Worm (Caenorhabditis elegans): ENCODE results near the gene fbxb-54.
A peak's percentile ranks its signal among the peaks of the same experiment; 100 is the strongest.

Gene fbxb-54

ce11 chrII:1597101-1598088, 41.3 kb upstream of the fbxb-54 start, which contains the start of gene bath-46:
Gene bath-46, plus strand, starts transcription at chrII:1597906.
- TF ChIP-seq ztf-22 (GFP tag; optimal IDR thresholded peaks at IDR 0.05): no peak
- peak; percentile 59 for TF ChIP-seq B0261.1 (tag; optimal IDR thresholded peaks at IDR 0.05)
- no peak for TF ChIP-seq K12H6.12 (tag; optimal IDR thresholded peaks at IDR 0.05)
- no peak for TF ChIP-seq F57A8.1 (GFP tag; optimal IDR thresholded peaks at IDR 0.05)
- TF ChIP-seq nhr-27 (tag; optimal IDR thresholded peaks at IDR 0.05): no peak
- no peak for TF ChIP-seq B0336.3 (GFP tag; IDR thresholded peaks at IDR 0.05)
- TF ChIP-seq ets-4 (GFP tag; optimal IDR thresholded peaks at IDR 0.05): no peak
- no peak for TF ChIP-seq attf-5 (GFP tag; optimal IDR thresholded peaks at IDR 0.05)
- no peak for TF ChIP-seq F52B5.7 (tag; optimal IDR thresholded peaks at IDR 0.05)
- no peak for TF ChIP-seq C06A6.2 (GFP tag; conservative IDR thresholded peaks at IDR 0.05)
- TF ChIP-seq ztf-25 (GFP tag; IDR thresholded peaks at IDR 0.05): 0 out of 2 replicates have a peak, but pooled peaks have one; percentile 69
- TF ChIP-seq cebp-2 (GFP tag; IDR thresholded peaks at IDR 0.05): no peak
- TF ChIP-seq lsl-1 (GFP tag; optimal IDR thresholded peaks at IDR 0.05): no peak
- TF ChIP-seq tbp1 (GFP tag; optimal IDR thresholded peaks at IDR 0.05): peak; percentile 84
- no peak for TF ChIP-seq gei-17 (GFP tag; optimal IDR thresholded peaks at IDR 0.05)
- no peak for TF ChIP-seq F49E8.2 (tag; optimal IDR thresholded peaks at IDR 0.05; ENCODE audit: insufficient read depth)
- no peak for TF ChIP-seq mes-4 (tag; optimal IDR thresholded peaks at IDR 0.05)
- peak; percentile 38 for TF ChIP-seq nhr-80 (tag; optimal IDR thresholded peaks at IDR 0.05)
- no peak for TF ChIP-seq lir-1 (GFP tag; conservative IDR thresholded peaks at IDR 0.05)
- no peak for TF ChIP-seq K11D2.4 (GFP tag; IDR thresholded peaks at IDR 0.05)
- TF ChIP-seq rcor-1 (GFP tag; IDR thresholded peaks at IDR 0.05): 0 out of 2 replicates have a peak, but pooled peaks have one; percentile 8
- TF ChIP-seq rec-8 (tag; optimal IDR thresholded peaks at IDR 0.05): no peak
- 0 out of 2 replicates have a peak, but pooled peaks have one; percentile 24 for TF ChIP-seq dox-1 (GFP tag; IDR thresholded peaks at IDR 0.05)
- TF ChIP-seq Y53F4B.3 (GFP tag; IDR thresholded peaks at IDR 0.05): no peak
- TF ChIP-seq Y95B8A.8 (GFP tag; IDR thresholded peaks at IDR 0.05): 0 out of 2 replicates have a peak, but pooled peaks have one; percentile 46
- no peak for TF ChIP-seq let-526 (GFP tag; IDR thresholded peaks at IDR 0.05)
- no peak for TF ChIP-seq tbx-9 (tag; optimal IDR thresholded peaks at IDR 0.05; ENCODE audit: borderline replicate concordance)
- TF ChIP-seq lin-26 (GFP tag; IDR thresholded peaks at IDR 0.05): peak; percentile 77
- TF ChIP-seq F37B4.10 (GFP tag; IDR thresholded peaks at IDR 0.05): no peak
- TF ChIP-seq xnd-1 (tag; optimal IDR thresholded peaks at IDR 0.05): no peak
- TF ChIP-seq lin-54 (GFP tag; optimal IDR thresholded peaks at IDR 0.05): no peak
- TF ChIP-seq dpl-1 (GFP tag; optimal IDR thresholded peaks at IDR 0.05): no peak
- peak; percentile 11 for TF ChIP-seq rpc-1 (optimal IDR thresholded peaks at IDR 0.05)
- TF ChIP-seq rpc-1 (tag; optimal IDR thresholded peaks at IDR 0.05): peak; percentile 61
- TF ChIP-seq aptf-3 (GFP tag; IDR thresholded peaks at IDR 0.05): no peak
- no peak for TF ChIP-seq F57C9.4 (tag; optimal IDR thresholded peaks at IDR 0.05)
- no peak for TF ChIP-seq madf-10 (tag; optimal IDR thresholded peaks at IDR 0.05)
- no peak for TF ChIP-seq hrde-1 (tag; optimal IDR thresholded peaks at IDR 0.05; ENCODE audit: borderline replicate concordance)
- TF ChIP-seq ceh-27 (GFP tag; optimal IDR thresholded peaks at IDR 0.05): no peak
- TF ChIP-seq ztf-26 (tag; optimal IDR thresholded peaks at IDR 0.05): no peak
- no peak for TF ChIP-seq dpff-1 (tag; optimal IDR thresholded peaks at IDR 0.05)
- TF ChIP-seq Y56A3A.18 (GFP tag; IDR thresholded peaks at IDR 0.05): no peak

Measured in whole organism, young adult.